Worm (Caenorhabditis elegans) whole organism, L4/young adult: ENCODE results near the gene R102.2.

Source experiments
- W03F9.2 ChIP-seq: fragments of 150-350 bp; optimal IDR thresholded peaks from 2 replicates; lab custom pipeline; 2014; ENCODE audit warnings: missing biosample characterization, missing genetic modification characterization
- him-1 ChIP-seq: sonication (generic microtip); optimal IDR thresholded peaks from 2 replicates; lab custom pipeline; 2016; ENCODE audit warnings: missing genotype, missing genetic modification reagents, missing genetic modification characterization, missing compliant biosample characterization

- TF ChIP-seq him-1 (tag; lab: Kevin White, UChicago) = no peak
- TF ChIP-seq W03F9.2 (tag; lab: Kevin White, UChicago) = no peak
Observed at ce11 chrIV:10638977-10639376, 48.4 kb upstream of the R102.2 start, which contains the start of gene F56C4.2.
